Worm (Caenorhabditis elegans): ENCODE results near the gene rbg-3.
A peak's percentile ranks its signal among the peaks of the same experiment; 100 is the strongest.
"Not testable (repeated sequence)": the region's sequence is repeated elsewhere in the genome, so short reads cannot be mapped to it uniquely, and the experiment has no call there.

The rbg-3 gene

ce11 chrIII:4767869-4768645 is 13.8 kb downstream of the rbg-3 start:
- no peak for TF ChIP-seq nhr-12 (tag; optimal IDR thresholded peaks at IDR 0.05)
- TF ChIP-seq blmp-1 (tag; optimal IDR thresholded peaks at IDR 0.05; ENCODE audit: insufficient read depth): peak; percentile 26

DNA sequence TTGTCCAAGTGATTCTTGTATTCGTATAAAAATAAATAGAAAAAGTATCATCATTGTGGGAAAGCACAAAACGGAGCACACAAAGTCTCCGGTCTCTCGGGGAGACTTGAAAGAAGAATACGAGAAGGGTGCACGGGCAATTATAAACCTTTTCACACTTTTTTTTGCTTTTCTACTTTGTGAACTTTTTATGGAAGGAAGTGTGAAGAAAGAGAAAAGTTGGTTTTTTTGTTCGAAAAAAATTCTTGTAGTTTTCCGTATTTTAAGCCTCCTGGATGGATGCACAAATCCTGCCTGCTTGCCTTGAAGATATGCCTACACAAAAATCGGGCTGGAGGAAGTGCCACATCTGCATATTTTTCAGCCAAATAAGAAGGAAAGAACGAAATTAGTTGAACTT is 23.8 kb downstream of the rbg-3 start, which contains the start of gene B0393.7:
B0393.7 (minus strand) TSS at position 101 of the 400 bp plus-strand sequence.
- TF ChIP-seq lin-13 (GFP tag; optimal IDR thresholded peaks at IDR 0.05): no peak
- TF ChIP-seq ZK546.5 (tag; optimal IDR thresholded peaks at IDR 0.05): no peak
- no peak for TF ChIP-seq sem-4 (tag; optimal IDR thresholded peaks at IDR 0.05)
- TF ChIP-seq nhr-21 (tag; optimal IDR thresholded peaks at IDR 0.05): no peak
- TF ChIP-seq lin-11 (tag; optimal IDR thresholded peaks at IDR 0.05): no peak
- no peak for TF ChIP-seq nhr-77 (tag; optimal IDR thresholded peaks at IDR 0.05)
- no peak for TF ChIP-seq nhr-11 (tag; optimal IDR thresholded peaks at IDR 0.05)
- no peak for TF ChIP-seq ceh-82 (tag; optimal IDR thresholded peaks at IDR 0.05)
- TF ChIP-seq nhr-12 (tag; optimal IDR thresholded peaks at IDR 0.05): no peak
- no peak for TF ChIP-seq nhr-25 (tag; optimal IDR thresholded peaks at IDR 0.05)
- TF ChIP-seq elt-1 (tag; optimal IDR thresholded peaks at IDR 0.05): no peak
- no peak for TF ChIP-seq skn-1 (tag; optimal IDR thresholded peaks at IDR 0.05)
- TF ChIP-seq nhr-6 (tag; optimal IDR thresholded peaks at IDR 0.05): no peak
- no peak for TF ChIP-seq ceh-16 (tag; optimal IDR thresholded peaks at IDR 0.05)
- TF ChIP-seq R02D3.7 (tag; optimal IDR thresholded peaks at IDR 0.05): no peak
- no peak for TF ChIP-seq alr-1 (tag; optimal IDR thresholded peaks at IDR 0.05)
- TF ChIP-seq nhr-237 (tag; optimal IDR thresholded peaks at IDR 0.05): no peak
- TF ChIP-seq mbf-1 (tag; optimal IDR thresholded peaks at IDR 0.05): no peak
- no peak for TF ChIP-seq unc-55 (GFP tag; optimal IDR thresholded peaks at IDR 0.05)

DNA sequence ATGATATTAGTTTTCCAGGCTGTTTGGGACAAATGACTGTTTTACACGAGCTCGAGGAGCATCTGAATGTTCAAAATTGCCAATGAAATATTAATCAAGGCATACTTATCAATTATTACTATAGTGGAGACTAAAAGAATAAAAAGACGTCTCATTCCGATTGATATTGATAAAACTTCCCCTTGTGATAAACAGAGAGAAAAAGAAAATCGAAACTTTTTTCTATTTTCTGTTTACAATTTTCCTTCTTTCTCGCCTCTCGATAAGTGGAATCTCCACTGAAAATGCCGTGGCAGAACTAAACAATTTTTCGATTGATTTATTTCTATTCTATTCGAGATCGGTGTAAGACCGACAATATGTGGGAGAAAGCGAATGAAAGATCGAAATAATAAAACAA is 25.6 kb downstream of the rbg-3 start, which contains the start of gene B0393.9:
B0393.9 (minus strand) TSS at position 303 of the 400 bp plus-strand sequence.
- TF ChIP-seq fos-1 (tag; optimal IDR thresholded peaks at IDR 0.05): peak; percentile 35
- TF ChIP-seq mbf-1 (tag; optimal IDR thresholded peaks at IDR 0.05): no peak

ce11 chrIII:4781937-4782576 is 27.8 kb downstream of the rbg-3 start, which contains the start of the genes gex-5 and C38D4.10:
Gene gex-5 (minus strand): TSS chrIII:4781987.
Gene C38D4.10 (plus strand): TSS chrIII:4782526.
- TF ChIP-seq peb-1, sem-4, elt-1 (tag; optimal IDR thresholded peaks at IDR 0.05): not testable (repeated sequence)

- not testable (repeated sequence) for TF ChIP-seq nhr-11, alr-1, zag-1 (tag; optimal IDR thresholded peaks at IDR 0.05)
These were observed 30.9 kb downstream of the rbg-3 start, which contains the start of gene enu-3.2 for ce11 chrIII:4785131-4785530. Gene enu-3.2 (minus strand): TSS chrIII:4785235.

DNA sequence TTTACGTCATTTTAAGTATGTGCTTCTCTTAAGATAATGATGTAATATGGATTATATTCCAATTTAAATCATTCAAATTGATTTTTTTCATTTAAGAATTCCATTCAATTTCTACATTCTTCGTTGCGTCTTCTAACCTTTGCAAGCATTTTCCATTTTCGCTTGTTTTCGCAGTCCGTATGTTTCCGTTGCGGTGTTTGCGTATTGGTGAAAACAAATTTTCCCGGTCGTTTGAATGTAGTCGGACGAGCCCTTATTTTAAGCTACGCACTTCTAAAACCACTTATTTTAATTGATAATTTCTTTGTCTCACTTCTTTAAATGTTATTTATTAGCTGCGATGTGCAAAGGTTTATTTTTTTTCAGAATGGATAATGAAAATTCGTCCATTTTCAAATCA is 31.5 kb downstream of the rbg-3 start, which contains the start of gene mel-28:
mel-28 (plus strand) TSS at position 367 of the 400 bp plus-strand sequence.
- TF ChIP-seq mdl-1 (tag; optimal IDR thresholded peaks at IDR 0.05): no peak
- TF ChIP-seq ama-1 (optimal IDR thresholded peaks at IDR 0.05): no peak
- no peak for TF ChIP-seq ZK546.5 (tag; optimal IDR thresholded peaks at IDR 0.05)
- TF ChIP-seq fos-1 (tag; optimal IDR thresholded peaks at IDR 0.05): no peak
- no peak for TF ChIP-seq lin-39 (tag; optimal IDR thresholded peaks at IDR 0.05)
- TF ChIP-seq sem-4 (tag; optimal IDR thresholded peaks at IDR 0.05): no peak
- TF ChIP-seq nhr-129 (tag; optimal IDR thresholded peaks at IDR 0.05): no peak
- no peak for TF ChIP-seq nhr-25 (tag; optimal IDR thresholded peaks at IDR 0.05)
- no peak for TF ChIP-seq sma-9 (GFP tag; optimal IDR thresholded peaks at IDR 0.05)
- no peak for TF ChIP-seq sma-9 (tag; optimal IDR thresholded peaks at IDR 0.05)
- no peak for TF ChIP-seq ztf-4 (tag; optimal IDR thresholded peaks at IDR 0.05)
- TF ChIP-seq C34F6.9 (tag; optimal IDR thresholded peaks at IDR 0.05): peak; percentile 65
- TF ChIP-seq ztf-1 (GFP tag; conservative IDR thresholded peaks at IDR 0.05): no peak
- TF ChIP-seq alr-1 (tag; optimal IDR thresholded peaks at IDR 0.05): no peak
- no peak for TF ChIP-seq F13H6.1 (tag; optimal IDR thresholded peaks at IDR 0.05)
- TF ChIP-seq nhr-10 (tag; optimal IDR thresholded peaks at IDR 0.05): no peak
- peak; percentile 16 for TF ChIP-seq unc-55 (GFP tag; optimal IDR thresholded peaks at IDR 0.05)
- no peak for TF ChIP-seq nhr-237 (tag; optimal IDR thresholded peaks at IDR 0.05)
- TF ChIP-seq zag-1 (tag; optimal IDR thresholded peaks at IDR 0.05): no peak
- no peak for TF ChIP-seq aly-2 (tag; optimal IDR thresholded peaks at IDR 0.05)
- TF ChIP-seq nhr-23 (tag; optimal IDR thresholded peaks at IDR 0.05): no peak
- TF ChIP-seq nhr-12 (tag; optimal IDR thresholded peaks at IDR 0.05): no peak
- TF ChIP-seq crh-2 (tag; optimal IDR thresholded peaks at IDR 0.05): no peak
- TF ChIP-seq elt-1 (tag; optimal IDR thresholded peaks at IDR 0.05): no peak
- no peak for TF ChIP-seq nhr-6 (tag; optimal IDR thresholded peaks at IDR 0.05)
- TF ChIP-seq skn-1 (tag; optimal IDR thresholded peaks at IDR 0.05): no peak
- TF ChIP-seq gmeb-1 (tag; optimal IDR thresholded peaks at IDR 0.05): peak; percentile 13
- no peak for TF ChIP-seq egl-27 (tag; optimal IDR thresholded peaks at IDR 0.05)
